Fruit fly (Drosophila melanogaster): Measurements from ENCODE around the gene CG13731.

CG13731 gene

DNA sequence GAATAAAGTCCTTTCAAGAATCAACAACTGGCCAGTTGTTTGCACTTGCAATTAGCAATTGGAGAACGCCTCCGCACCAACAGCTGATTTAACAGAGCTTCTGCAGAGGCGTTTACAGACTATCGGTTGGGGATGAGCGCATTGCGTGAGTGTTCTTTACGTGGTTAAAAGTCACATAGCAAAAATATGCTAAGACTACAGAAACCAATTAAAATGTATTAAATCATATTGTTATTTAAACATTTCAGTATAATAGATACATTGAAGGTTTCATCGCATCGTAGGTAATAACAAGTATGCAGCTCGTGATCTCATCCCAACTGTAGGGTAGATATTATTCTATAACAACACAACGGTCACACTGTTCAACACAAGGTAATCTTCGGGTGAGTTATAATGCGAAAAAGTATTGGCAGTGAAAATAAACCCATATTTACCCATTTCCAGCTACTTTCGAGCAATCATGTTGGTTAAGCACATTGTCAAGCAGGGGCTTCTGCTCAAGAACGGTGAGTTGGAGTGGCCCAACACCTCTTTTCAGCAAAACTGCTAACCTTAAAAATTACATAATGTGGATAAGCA is 36.5 kb upstream of the CG13731 start, which contains the start of the genes Sec3 and COX7B (continued):
- TF ChIP-seq tll (GFP tag; optimal IDR thresholded peaks at IDR 0.05) (peak; percentile 35 to 65), Elba2 (GFP tag; optimal IDR thresholded peaks at IDR 0.05) (peak; percentile 67), CG30431 (GFP tag; optimal IDR thresholded peaks at IDR 0.05) (peak; percentile 4), sob (GFP tag; IDR thresholded peaks at IDR 0.05) (peak; percentile 71), CG7839 (tag; optimal IDR thresholded peaks at IDR 0.05) (peak; percentile 66), CG1602 (GFP tag; optimal IDR thresholded peaks at IDR 0.05) (peak; percentile 58), odd (GFP tag; optimal IDR thresholded peaks at IDR 0.05) (peak; percentile 11), CG12391 (tag; optimal IDR thresholded peaks at IDR 0.05) (peak; percentile 80), CG1024 (GFP tag; IDR thresholded peaks at IDR 0.05) (no peak), CG6683 (GFP tag; optimal IDR thresholded peaks at IDR 0.05) (peak; percentile 29), ind (GFP tag; optimal IDR thresholded peaks at IDR 0.05) (peak; percentile 66), CG10209 (GFP tag; optimal IDR thresholded peaks at IDR 0.05) (peak; percentile 49), CG17612 (GFP tag; IDR thresholded peaks at IDR 0.05) (no peak), CG10267 (tag; optimal IDR thresholded peaks at IDR 0.05) (peak; percentile 70), Doc2 (GFP tag; IDR thresholded peaks at IDR 0.05) (no peak), ash1 (GFP tag; optimal IDR thresholded peaks at IDR 0.05) (no peak), Hsf (GFP tag; optimal IDR thresholded peaks at IDR 0.05) (peak; percentile 68), CG12942 (GFP tag; optimal IDR thresholded peaks at IDR 0.05) (peak; percentile 32), Oaz (GFP tag; IDR thresholded peaks at IDR 0.05) (no peak), CG10431 (GFP tag; optimal IDR thresholded peaks at IDR 0.05) (no peak), dan (GFP tag; IDR thresholded peaks at IDR 0.05) (no peak), so (GFP tag; IDR thresholded peaks at IDR 0.05) (no peak), Deaf1 (tag; optimal IDR thresholded peaks at IDR 0.05) (peak; percentile 38), tap (tag; optimal IDR thresholded peaks at IDR 0.05) (peak; percentile 3), peb (GFP tag; IDR thresholded peaks at IDR 0.05) (no peak), dimm (GFP tag; IDR thresholded peaks at IDR 0.05) (no peak), esg (GFP tag; conservative IDR thresholded peaks at IDR 0.05) (peak; percentile 38; the same call in 1 of the 2 replicates), row (GFP tag; IDR thresholded peaks at IDR 0.05) (peak; percentile 93), Optix (GFP tag; IDR thresholded peaks at IDR 0.05) (no peak), lbe (GFP tag; optimal IDR thresholded peaks at IDR 0.05) (peak; percentile 72), Hey (tag; optimal IDR thresholded peaks at IDR 0.05) (no peak), pnt (GFP tag; optimal IDR thresholded peaks at IDR 0.05) (peak; percentile 28), GATAe (GFP tag; conservative IDR thresholded peaks at IDR 0.05) (no peak), Dek (tag; optimal IDR thresholded peaks at IDR 0.05) (peak; percentile 38), trh (GFP tag; optimal IDR thresholded peaks at IDR 0.05) (peak; percentile 25), psq (GFP tag; optimal IDR thresholded peaks at IDR 0.05) (no peak), CG13287 (GFP tag; IDR thresholded peaks at IDR 0.05; ENCODE audit: partially characterized antibody) (peak; percentile 98), Eip74EF (GFP tag; optimal IDR thresholded peaks at IDR 0.05) (peak in 1 of 2 experiments; percentile 15), CG32767 (GFP tag; IDR thresholded peaks at IDR 0.05) (no peak), CG3995 (GFP tag; optimal IDR thresholded peaks at IDR 0.05) (peak; percentile 95), trem (tag; optimal IDR thresholded peaks at IDR 0.05) (peak; percentile 89), Doc3 (GFP tag; IDR thresholded peaks at IDR 0.05; ENCODE audit: partially characterized antibody) (peak; percentile 96), CG9932 (GFP tag; IDR thresholded peaks at IDR 0.05) (peak; percentile 86), zen (tag; optimal IDR thresholded peaks at IDR 0.05) (peak; percentile 76), onecut (GFP tag; IDR thresholded peaks at IDR 0.05) (peak; percentile 11; the same call in 1 of the 2 replicates), stwl (tag; optimal IDR thresholded peaks at IDR 0.05) (peak; percentile 45), CG6765 (GFP tag; optimal IDR thresholded peaks at IDR 0.05) (no peak), inv (GFP tag; IDR thresholded peaks at IDR 0.05; ENCODE audit: partially characterized antibody) (peak; percentile 92), CG8944 (GFP tag; optimal IDR thresholded peaks at IDR 0.05) (no peak), CG6272 (GFP tag; IDR thresholded peaks at IDR 0.05) (peak; percentile 70)
